Fruit fly (Drosophila melanogaster): ENCODE measurements around the gene CG10587.

- TF ChIP-seq kay (GFP tag; ENCODE audit: borderline replicate concordance): no peak
- no peak for TF ChIP-seq cnc (optimal IDR thresholded peaks at IDR 0.05)
- TF ChIP-seq CG12768 (GFP tag; optimal IDR thresholded peaks at IDR 0.05): no peak
- no peak for TF ChIP-seq CG33017 (tag; optimal IDR thresholded peaks at IDR 0.05)
- no peak for TF ChIP-seq CG7101 (tag; optimal IDR thresholded peaks at IDR 0.05)
- TF ChIP-seq bab1 (GFP tag; optimal IDR thresholded peaks at IDR 0.05): no peak
- TF ChIP-seq CG14711 (tag; optimal IDR thresholded peaks at IDR 0.05): no peak
- TF ChIP-seq pad (GFP tag; optimal IDR thresholded peaks at IDR 0.05): no peak
- no peak for TF ChIP-seq CG5204 (GFP tag; optimal IDR thresholded peaks at IDR 0.05)
- no peak for TF ChIP-seq CG7045 (GFP tag; optimal IDR thresholded peaks at IDR 0.05)
- no peak for TF ChIP-seq cic (GFP tag; optimal IDR thresholded peaks at IDR 0.05)
- no peak for TF ChIP-seq Mnt (GFP tag; optimal IDR thresholded peaks at IDR 0.05)
Measured at dm6 chr3L:20920495-20920894, 41.9 kb downstream of the CG10587 start.
